Fruit fly (Drosophila melanogaster): Measurements from ENCODE around the gene amx.

DNA sequence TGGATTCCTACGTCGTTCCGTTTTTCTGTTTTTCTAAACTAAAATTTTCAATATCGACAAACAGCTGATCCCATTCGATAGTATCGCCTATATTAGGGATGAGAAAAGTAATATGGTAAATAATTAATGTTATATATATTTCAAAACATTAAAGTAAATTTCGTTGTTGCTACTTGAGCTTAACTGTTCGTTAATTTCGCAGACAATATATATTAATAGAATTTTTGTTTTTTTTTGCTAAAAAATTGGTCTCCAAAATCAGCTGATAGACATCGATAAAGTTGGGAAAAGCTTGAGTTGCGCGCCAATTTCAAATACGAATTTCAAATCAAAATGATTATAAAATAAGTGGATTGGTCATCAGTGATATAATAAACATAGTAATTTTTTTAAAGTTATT lies 50.8 kb downstream of the amx start, which contains the start of gene CG12118:
- TF ChIP-seq CG9727 (GFP tag; optimal IDR thresholded peaks at IDR 0.05) (peak; percentile 84), cad (GFP tag; optimal IDR thresholded peaks at IDR 0.05) (no peak), zfh2 (GFP tag; optimal IDR thresholded peaks at IDR 0.05) (peak; percentile 69), CG10543 (GFP tag; optimal IDR thresholded peaks at IDR 0.05) (peak; percentile 50), CG11696 (GFP tag; IDR thresholded peaks at IDR 0.05) (no peak), usp (GFP tag; optimal IDR thresholded peaks at IDR 0.05) (no peak), yki (optimal IDR thresholded peaks at IDR 0.05) (no peak), H15 (GFP tag; IDR thresholded peaks at IDR 0.05) (peak; percentile 71), CG17912 (GFP tag; optimal IDR thresholded peaks at IDR 0.05) (no peak)

Measured in whole organism, embryonic.